Fruit fly (Drosophila melanogaster) whole organism, embryonic: ENCODE measurements around the gene AP-1mu.

Source experiments
- Antp ChIP-seq: fragments of 200-800 bp; sonication (Bioruptor generic); optimal IDR thresholded peaks from 3 replicates; lab custom pipeline; 2016; ENCODE audit warnings: missing biosample characterization, missing genetic modification characterization
- Atf3 ChIP-seq: fragments of 200-800 bp; sonication (Bioruptor generic); optimal IDR thresholded peaks from 3 replicates; lab custom pipeline; 2016; ENCODE audit warnings: missing biosample characterization, missing genetic modification characterization
- C15 ChIP-seq: fragments of 200-800 bp; sonication (Bioruptor generic); IDR thresholded peaks from 3 replicates; pipeline ENCODE4 v1.3.6; 2022; ENCODE audit warnings: missing biosample characterization, missing genetic modification characterization
- CG10147 ChIP-seq: fragments of 200-800 bp; sonication (Bioruptor generic); optimal IDR thresholded peaks from 2 replicates; lab custom pipeline; 2019; ENCODE audit warnings: missing biosample characterization, mild to moderate bottlenecking, missing genetic modification characterization, moderate library complexity
- CG10462 ChIP-seq: fragments of 200-800 bp; sonication (Bioruptor generic); optimal IDR thresholded peaks from 2 replicates; lab custom pipeline; 2016; ENCODE audit warnings: missing biosample characterization, missing genetic modification characterization
- CG10565 ChIP-seq: fragments of 200-800 bp; sonication (Bioruptor generic); optimal IDR thresholded peaks from 3 replicates; lab custom pipeline; 2016; ENCODE audit warnings: missing biosample characterization, mild to moderate bottlenecking, missing genetic modification characterization
- CG10654 ChIP-seq: fragments of 200-800 bp; sonication (Bioruptor generic); optimal IDR thresholded peaks from 2 replicates; lab custom pipeline; 2016; ENCODE audit warnings: missing biosample characterization, missing genetic modification characterization
- CG10959 ChIP-seq: fragments of 200-800 bp; sonication (Bioruptor generic); IDR thresholded peaks from 2 replicates; pipeline ENCODE4 v1.3.6; 2022; ENCODE audit warnings: missing biosample characterization, missing genetic modification characterization
- CG11247 ChIP-seq: fragments of 200-800 bp; sonication (Bioruptor generic); IDR thresholded peaks from 2 replicates; pipeline ENCODE4 v1.3.6; 2022; ENCODE audit warnings: missing biosample characterization, missing genetic modification characterization
- CG12236 ChIP-seq: fragments of 200-800 bp; sonication (Bioruptor generic); optimal IDR thresholded peaks from 2 replicates; lab custom pipeline; 2016; ENCODE audit warnings: missing biosample characterization, missing genetic modification characterization
- CG12299 ChIP-seq: fragments of 200-800 bp; sonication (Bioruptor generic); optimal IDR thresholded peaks from 2 replicates; lab custom pipeline; 2018; ENCODE audit warnings: missing biosample characterization, mild to moderate bottlenecking, missing genetic modification characterization
- CG14710 ChIP-seq: fragments of 200-800 bp; sonication (Bioruptor generic); optimal IDR thresholded peaks from 3 replicates; lab custom pipeline; 2019; ENCODE audit warnings: missing biosample characterization, mild to moderate bottlenecking, missing genetic modification characterization, moderate library complexity
- CG15479 ChIP-seq: fragments of 200-800 bp; sonication (Bioruptor generic); optimal IDR thresholded peaks from 3 replicates; lab custom pipeline; 2019; ENCODE audit warnings: missing biosample characterization, mild to moderate bottlenecking, missing genetic modification characterization, moderate library complexity
- CG17359 ChIP-seq: fragments of 200-800 bp; sonication (Bioruptor generic); optimal IDR thresholded peaks from 3 replicates; lab custom pipeline; 2018; ENCODE audit warnings: missing biosample characterization, mild to moderate bottlenecking, missing genetic modification characterization, moderate library complexity
- CG17802 ChIP-seq: fragments of 200-800 bp; sonication (Bioruptor generic); optimal IDR thresholded peaks from 2 replicates; lab custom pipeline; 2018; ENCODE audit warnings: missing biosample characterization, mild to moderate bottlenecking, missing genetic modification characterization, moderate library complexity
- CG17829 ChIP-seq: fragments of 200-800 bp; optimal IDR thresholded peaks from 2 replicates; lab custom pipeline; 2019; ENCODE audit warnings: missing biosample characterization, mild to moderate bottlenecking, missing genetic modification characterization, moderate library complexity
- CG17912 ChIP-seq: fragments of 200-800 bp; sonication (Bioruptor generic); optimal IDR thresholded peaks from 2 replicates; lab custom pipeline; 2018; ENCODE audit warnings: missing biosample characterization, mild to moderate bottlenecking, missing genetic modification characterization
- CG2116 ChIP-seq: fragments of 200-800 bp; sonication (Bioruptor generic); optimal IDR thresholded peaks from 3 replicates; lab custom pipeline; 2018; ENCODE audit warnings: missing biosample characterization, mild to moderate bottlenecking, missing genetic modification characterization
- CG2120 ChIP-seq: fragments of 200-800 bp; sonication (Bioruptor generic); optimal IDR thresholded peaks from 3 replicates; lab custom pipeline; 2016; ENCODE audit warnings: missing biosample characterization, missing genetic modification characterization
- CG3065 ChIP-seq: fragments of 200-800 bp; sonication (Bioruptor generic); optimal IDR thresholded peaks from 2 replicates; lab custom pipeline; 2016; ENCODE audit warnings: missing biosample characterization, missing genetic modification characterization
- CG31441 ChIP-seq: fragments of 200-800 bp; sonication (Bioruptor generic); IDR thresholded peaks from 2 replicates; pipeline ENCODE4 v1.3.6; 2022; ENCODE audit warnings: missing biosample characterization, missing genetic modification characterization
- CG3163 ChIP-seq: fragments of 200-800 bp; sonication (Bioruptor generic); optimal IDR thresholded peaks from 3 replicates; lab custom pipeline; 2016; ENCODE audit warnings: missing biosample characterization, missing genetic modification characterization
- CG8924 ChIP-seq: fragments of 200-800 bp; optimal IDR thresholded peaks from 3 replicates; lab custom pipeline; 2019; ENCODE audit warnings: missing biosample characterization, mild to moderate bottlenecking, missing genetic modification characterization, moderate library complexity
- CkIIα-i1 ChIP-seq: fragments of 200-800 bp; sonication (Bioruptor generic); IDR thresholded peaks from 2 replicates; pipeline ENCODE4 v1.3.6; 2022; ENCODE audit warnings: missing biosample characterization, missing genetic modification characterization
- Doc3 ChIP-seq: fragments of 200-800 bp; sonication (Bioruptor generic); IDR thresholded peaks from 3 replicates; pipeline ENCODE4 v1.3.6; 2022; ENCODE audit warnings: missing biosample characterization, missing genetic modification characterization; ENCODE audit not compliant: partially characterized antibody
- Hand ChIP-seq: fragments of 200-800 bp; sonication (Bioruptor generic); optimal IDR thresholded peaks from 2 replicates; lab custom pipeline; 2017; ENCODE audit warnings: mild to moderate bottlenecking, missing biosample characterization, missing genetic modification reagents, missing genetic modification characterization
- MTF-1 ChIP-seq: fragments of 200-800 bp; sonication (Bioruptor generic); optimal IDR thresholded peaks from 2 replicates; lab custom pipeline; 2018; ENCODE audit warnings: missing biosample characterization, mild to moderate bottlenecking, missing genetic modification characterization, borderline replicate concordance
- NfI ChIP-seq: fragments of 200-800 bp; sonication (Bioruptor generic); optimal IDR thresholded peaks from 3 replicates; lab custom pipeline; 2018; ENCODE audit warnings: missing biosample characterization, mild to moderate bottlenecking, missing genetic modification characterization, moderate library complexity
- Rx ChIP-seq: fragments of 200-800 bp; sonication (Bioruptor generic); IDR thresholded peaks from 2 replicates; pipeline ENCODE4 v1.3.6; 2022; ENCODE audit warnings: missing biosample characterization, missing genetic modification characterization
- Side ChIP-seq: fragments of 200-800 bp; sonication (Bioruptor generic); optimal IDR thresholded peaks from 2 replicates; lab custom pipeline; 2016; ENCODE audit warnings: missing biosample characterization, missing genetic modification characterization
- btn ChIP-seq: fragments of 200-800 bp; sonication (Bioruptor generic); optimal IDR thresholded peaks from 2 replicates; lab custom pipeline; 2016; ENCODE audit warnings: missing biosample characterization, missing genetic modification characterization
- caup ChIP-seq: fragments of 200-800 bp; sonication (Bioruptor generic); optimal IDR thresholded peaks from 3 replicates; lab custom pipeline; 2017; ENCODE audit warnings: missing biosample characterization, mild to moderate bottlenecking, missing genetic modification characterization, moderate library complexity; ENCODE audit not compliant: severe bottlenecking
- crc ChIP-seq: fragments of 200-800 bp; sonication (Bioruptor generic); optimal IDR thresholded peaks from 2 replicates; lab custom pipeline; 2016; ENCODE audit warnings: missing biosample characterization, missing genetic modification characterization
- ewg ChIP-seq: fragments of 200-800 bp; sonication (Bioruptor generic); optimal IDR thresholded peaks from 3 replicates; lab custom pipeline; 2017; ENCODE audit warnings: mild to moderate bottlenecking, missing biosample characterization, missing genetic modification reagents, missing genetic modification characterization
- eyg ChIP-seq: fragments of 200-800 bp; sonication (Bioruptor generic); optimal IDR thresholded peaks from 3 replicates; lab custom pipeline; 2016; ENCODE audit warnings: missing biosample characterization, missing genetic modification characterization
- fd3F ChIP-seq: fragments of 200-800 bp; sonication (Bioruptor generic); optimal IDR thresholded peaks from 2 replicates; lab custom pipeline; 2018; ENCODE audit warnings: missing biosample characterization, mild to moderate bottlenecking, missing genetic modification characterization, moderate library complexity
- fru ChIP-seq: fragments of >200 bp; optimal IDR thresholded peaks from 2 replicates; lab custom pipeline; 2017
- gcm ChIP-seq: fragments of 200-800 bp; sonication (Bioruptor generic); optimal IDR thresholded peaks from 2 replicates; lab custom pipeline; 2019; ENCODE audit warnings: missing biosample characterization, mild to moderate bottlenecking, missing genetic modification characterization, moderate library complexity
- gfzf ChIP-seq: fragments of 200-800 bp; sonication (Bioruptor generic); optimal IDR thresholded peaks from 2 replicates; lab custom pipeline; 2016; ENCODE audit warnings: missing biosample characterization, mild to moderate bottlenecking, missing genetic modification characterization, moderate library complexity
- inv ChIP-seq: fragments of 200-800 bp; sonication (Bioruptor generic); IDR thresholded peaks from 2 replicates; pipeline ENCODE4 v1.3.6; 2022; ENCODE audit warnings: missing biosample characterization, missing genetic modification characterization; ENCODE audit not compliant: partially characterized antibody
- ken ChIP-seq: fragments of 200-800 bp; sonication (Bioruptor generic); IDR thresholded peaks from 3 replicates; pipeline ENCODE4 v1.3.6; 2022; ENCODE audit warnings: missing biosample characterization, missing genetic modification characterization
- phol ChIP-seq: fragments of 200-800 bp; sonication (Bioruptor generic); optimal IDR thresholded peaks from 3 replicates; lab custom pipeline; 2018; ENCODE audit warnings: missing biosample characterization, mild to moderate bottlenecking, missing genetic modification characterization, moderate library complexity
- prd ChIP-seq, 3 experiments: fragments of >200 bp in 2 of 3; fragments of 200-800 bp in 1 of 3; sonication (Bioruptor generic) in 1 of 3; optimal IDR thresholded peaks in 2 of 3; IDR thresholded peaks in 1 of 3; 2 replicates in 2 of 3; 3 replicates in 1 of 3; pipeline versions ENCODE4 v1.3.6 to Lab custom; 2017 to 2022; ENCODE audit warnings: missing biosample characterization in 1 of 3, missing genetic modification characterization in 1 of 3
- ranshi ChIP-seq: fragments of 200-800 bp; sonication (Bioruptor generic); IDR thresholded peaks from 2 replicates; pipeline ENCODE4 v1.3.6; 2022; ENCODE audit warnings: missing biosample characterization, missing genetic modification characterization
- sima ChIP-seq: fragments of 200-800 bp; sonication (Bioruptor generic); optimal IDR thresholded peaks from 2 replicates; lab custom pipeline; 2016; ENCODE audit warnings: missing biosample characterization, missing genetic modification characterization
- stc ChIP-seq: fragments of 200-800 bp; sonication (Bioruptor generic); IDR thresholded peaks from 2 replicates; pipeline ENCODE4 v1.3.6; 2022; ENCODE audit warnings: missing biosample characterization, missing genetic modification characterization
- tll ChIP-seq, 2 experiments: fragments of 200-800 bp in 1 of 2; fragments of >200 bp in 1 of 2; sonication (Bioruptor generic) in 1 of 2; optimal IDR thresholded peaks; 2 replicates each; lab custom pipeline; 2017 to 2019; ENCODE audit warnings: missing biosample characterization in 2 of 2, missing genetic modification characterization in 2 of 2, mild to moderate bottlenecking in 1 of 2, moderate library complexity in 1 of 2
- trem ChIP-seq: fragments of 200-800 bp; optimal IDR thresholded peaks from 3 replicates; lab custom pipeline; 2019; ENCODE audit warnings: missing biosample characterization, mild to moderate bottlenecking, missing genetic modification characterization, moderate library complexity
- unc-4 ChIP-seq: fragments of 200-800 bp; sonication (Bioruptor generic); IDR thresholded peaks from 2 replicates; pipeline ENCODE4 v1.3.6; 2022; ENCODE audit warnings: missing biosample characterization, missing genetic modification characterization; ENCODE audit not compliant: partially characterized antibody
- usp ChIP-seq: fragments of >200 bp; optimal IDR thresholded peaks from 2 replicates; lab custom pipeline; 2017; ENCODE audit warnings: missing biosample characterization, missing genetic modification characterization

Gene AP-1mu

dm6 chr3R:9534125-9534496, 25.2 kb downstream of the AP-1mu start (continued):
- TF ChIP-seq tll (GFP tag; optimal IDR thresholded peaks at IDR 0.05; lab: Kevin White, UChicago) (no peak), CG3065 (peak; percentile 82), phol (peak; percentile 95), caup (GFP tag; lab: Kevin White, UChicago) (peak; percentile 84), CG12236 (peak; percentile 76), CG17359 (tag; lab: Kevin White, UChicago) (peak; percentile 97), CG17912 (GFP tag; lab: Kevin White, UChicago) (peak; percentile 58), CG12299 (tag; lab: Kevin White, UChicago) (peak; percentile 92), NfI (GFP tag; lab: Kevin White, UChicago) (peak; percentile 85), CG10654 (GFP tag; lab: Kevin White, UChicago) (peak; percentile 91), gcm (GFP tag; lab: Kevin White, UChicago) (peak; percentile 92), ken (GFP tag; lab: Robert Waterston, UW) (peak; percentile 95), CG14710 (peak; percentile 92), prd (optimal IDR thresholded peaks at IDR 0.05; lab: Kevin White, UChicago) (no peak), prd (GFP tag; IDR thresholded peaks at IDR 0.05; lab: Robert Waterston, UW) (peak; percentile 93), eyg (GFP tag; lab: Kevin White, UChicago) (peak; percentile 91), fru (lab: Kevin White, UChicago) (no peak), gfzf (GFP tag; lab: Kevin White, UChicago) (peak; percentile 3), inv (GFP tag; lab: Robert Waterston, UW) (no peak), CG17829 (tag; lab: Kevin White, UChicago) (peak; percentile 95), CG8924 (tag; lab: Kevin White, UChicago) (peak; percentile 96), Hand (GFP tag; lab: Kevin White, UChicago) (peak; percentile 71), Rx (GFP tag; lab: Robert Waterston, UW) (peak; percentile 85), CG3163 (GFP tag; lab: Kevin White, UChicago) (peak; percentile 57), CG10565 (GFP tag; lab: Kevin White, UChicago) (peak; percentile 77), CG11247 (peak; percentile 81), CG10147 (peak; percentile 83), crc (GFP tag; lab: Kevin White, UChicago) (peak; percentile 84), CkIIα-i1 (GFP tag; lab: Robert Waterston, UW) (peak; percentile 39; the same call in 1 of the 2 replicates), CG31441 (GFP tag; lab: Robert Waterston, UW) (peak; percentile 98), ranshi (GFP tag; lab: Robert Waterston, UW) (peak; percentile 93), trem (tag; lab: Kevin White, UChicago) (peak; percentile 93), fd3F (GFP tag; lab: Kevin White, UChicago) (peak; percentile 83), stc (peak; percentile 93), Atf3 (GFP tag; lab: Kevin White, UChicago) (peak; percentile 94), CG15479 (GFP tag; lab: Kevin White, UChicago) (no peak), Doc3 (GFP tag; lab: Robert Waterston, UW) (no peak), CG2120 (GFP tag; lab: Kevin White, UChicago) (peak; percentile 89), sima (GFP tag; lab: Kevin White, UChicago) (peak; percentile 85), CG2116 (GFP tag; lab: Kevin White, UChicago) (peak; percentile 60), ewg (peak; percentile 91), Side (GFP tag; lab: Kevin White, UChicago) (peak; percentile 87), unc-4 (no peak), CG10462 (GFP tag; lab: Kevin White, UChicago) (peak; percentile 83), CG10959 (peak; percentile 40), btn (GFP tag; lab: Kevin White, UChicago) (peak; percentile 87), MTF-1 (peak; percentile 87), usp (GFP tag; lab: Kevin White, UChicago) (no peak), C15 (GFP tag; lab: Robert Waterston, UW) (peak; percentile 83; the same call in 2 of the 3 replicates), Antp (GFP tag; lab: Kevin White, UChicago) (peak; percentile 86), CG17802 (peak; percentile 79)
